Fruit fly (Drosophila melanogaster): ENCODE measurements around the gene CG43255.
A peak's percentile ranks its signal among the peaks of the same experiment; 100 is the strongest.

The CG43255 gene

DNA sequence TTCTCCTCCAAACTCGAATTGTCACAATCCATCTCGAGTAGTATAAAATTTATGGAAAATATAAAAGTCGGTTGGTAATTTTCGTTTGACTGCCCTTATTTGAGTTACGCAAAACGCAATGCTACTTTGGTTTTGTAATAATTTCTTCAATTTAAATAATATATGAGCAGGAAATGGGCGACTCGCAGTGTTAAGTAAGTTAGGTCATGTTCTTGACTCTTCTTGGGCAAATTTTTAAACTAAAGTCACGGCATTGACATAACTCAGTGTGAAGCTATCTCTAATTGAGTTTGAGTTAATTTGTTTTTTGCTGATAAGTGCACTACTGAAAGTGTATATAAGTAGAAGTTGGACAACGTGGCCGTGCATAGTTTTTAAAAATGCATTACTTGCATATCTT is at the start of gene CG43255, which contains the start of gene CG12661:
Gene CG43255, plus strand, starts transcription at position 374 of the 400 bp plus-strand sequence.
Gene CG12661, minus strand, starts transcription at position 101 of the 400 bp plus-strand sequence.
- no peak for TF ChIP-seq Clk (GFP tag; optimal IDR thresholded peaks at IDR 0.05)
- no peak for TF ChIP-seq pad (GFP tag; optimal IDR thresholded peaks at IDR 0.05)
- no peak for TF ChIP-seq cic (GFP tag; optimal IDR thresholded peaks at IDR 0.05)
- no peak for TF ChIP-seq toe (GFP tag; optimal IDR thresholded peaks at IDR 0.05)

DNA sequence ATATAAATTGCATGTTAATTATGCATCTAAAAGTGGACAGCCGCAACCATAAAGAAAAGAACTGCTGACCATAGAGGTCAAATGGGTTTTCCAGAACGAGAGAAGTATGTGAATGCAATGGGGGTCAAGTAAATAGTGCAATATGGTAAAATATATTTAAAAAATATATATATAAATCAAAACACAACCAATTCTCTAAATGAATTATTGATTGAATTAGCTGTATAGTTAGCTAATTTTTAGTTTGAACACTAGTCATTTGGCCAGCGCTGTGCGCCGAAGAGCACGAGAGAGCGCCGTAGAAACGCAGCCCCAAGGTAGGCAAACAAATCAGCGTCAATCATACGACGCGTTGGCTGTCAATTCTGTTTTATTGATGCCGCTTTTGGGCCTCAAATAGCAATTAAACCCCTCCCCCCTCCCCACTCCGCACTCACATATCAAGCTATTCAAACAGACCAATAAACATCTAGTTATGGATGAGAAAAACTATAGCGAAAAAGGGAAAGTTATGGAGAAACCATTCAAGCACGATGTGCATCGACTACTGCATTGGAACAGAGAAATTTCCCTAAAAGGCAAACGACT is 44.7 kb upstream of the CG43255 start:
- no peak for TF ChIP-seq CG1620 (GFP tag; optimal IDR thresholded peaks at IDR 0.05)
- TF ChIP-seq ovo (GFP tag; optimal IDR thresholded peaks at IDR 0.05): no peak
- peak; percentile 17 for TF ChIP-seq pad (GFP tag; optimal IDR thresholded peaks at IDR 0.05)
- TF ChIP-seq Mnt (GFP tag; optimal IDR thresholded peaks at IDR 0.05): peak; percentile 8
- peak; percentile 2 for TF ChIP-seq tj (GFP tag; optimal IDR thresholded peaks at IDR 0.05)
- no peak for TF ChIP-seq toe (GFP tag; optimal IDR thresholded peaks at IDR 0.05)
- no peak for TF ChIP-seq Hr96 (GFP tag; optimal IDR thresholded peaks at IDR 0.05)
- peak; percentile 30 for TF ChIP-seq CG12768 (GFP tag; optimal IDR thresholded peaks at IDR 0.05)
- peak; percentile 12 for TF ChIP-seq CG7045 (GFP tag; optimal IDR thresholded peaks at IDR 0.05)
- peak; percentile 74 for TF ChIP-seq bab1 (GFP tag; optimal IDR thresholded peaks at IDR 0.05)
- no peak for TF ChIP-seq cic (GFP tag; optimal IDR thresholded peaks at IDR 0.05)
- no peak for TF ChIP-seq cnc (optimal IDR thresholded peaks at IDR 0.05)
- no peak for TF ChIP-seq kay (GFP tag; ENCODE audit: borderline replicate concordance)
- no peak for TF ChIP-seq Clk (GFP tag; optimal IDR thresholded peaks at IDR 0.05)
- TF ChIP-seq CG7101 (tag; optimal IDR thresholded peaks at IDR 0.05): peak; percentile 80
- peak; percentile 79 for TF ChIP-seq CG33017 (tag; optimal IDR thresholded peaks at IDR 0.05)
- TF ChIP-seq CG5204 (GFP tag; optimal IDR thresholded peaks at IDR 0.05): no peak
- peak; percentile 30 for TF ChIP-seq CG11617 (GFP tag; optimal IDR thresholded peaks at IDR 0.05)
- peak; percentile 71 for TF ChIP-seq CG14711 (tag; optimal IDR thresholded peaks at IDR 0.05)
- TF ChIP-seq Crg-1 (GFP tag; optimal IDR thresholded peaks at IDR 0.05): no peak

DNA sequence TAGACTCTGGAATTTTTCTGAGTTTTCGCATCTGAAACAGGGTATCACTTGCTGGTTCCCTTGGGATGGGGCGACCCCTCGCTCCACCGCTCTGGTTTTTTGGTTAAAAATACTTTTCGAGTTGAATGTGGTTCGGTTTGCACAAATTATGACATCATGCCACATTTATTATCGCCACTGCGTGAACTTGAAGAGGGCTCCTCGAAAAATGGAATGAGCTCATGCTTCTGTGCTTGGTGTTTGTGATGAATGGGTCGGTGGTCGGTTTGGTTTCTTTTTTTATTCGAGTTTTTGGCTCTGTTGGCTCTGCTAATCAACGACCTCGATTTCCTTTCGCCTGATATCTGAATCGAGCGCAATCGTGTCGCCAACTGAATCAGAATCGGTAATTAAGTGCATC is 42.0 kb upstream of the CG43255 start:
- no peak for TF ChIP-seq cic (GFP tag; optimal IDR thresholded peaks at IDR 0.05)
- TF ChIP-seq CG12768 (GFP tag; optimal IDR thresholded peaks at IDR 0.05): no peak
- TF ChIP-seq Clk (GFP tag; optimal IDR thresholded peaks at IDR 0.05): no peak
- no peak for TF ChIP-seq CG11617 (GFP tag; optimal IDR thresholded peaks at IDR 0.05)
- TF ChIP-seq toe (GFP tag; optimal IDR thresholded peaks at IDR 0.05): no peak
- TF ChIP-seq Hr96 (GFP tag; optimal IDR thresholded peaks at IDR 0.05): no peak
- TF ChIP-seq CG5204 (GFP tag; optimal IDR thresholded peaks at IDR 0.05): no peak
- no peak for TF ChIP-seq Mnt (GFP tag; optimal IDR thresholded peaks at IDR 0.05)
- no peak for TF ChIP-seq tj (GFP tag; optimal IDR thresholded peaks at IDR 0.05)
- no peak for TF ChIP-seq kay (GFP tag; ENCODE audit: borderline replicate concordance)

DNA sequence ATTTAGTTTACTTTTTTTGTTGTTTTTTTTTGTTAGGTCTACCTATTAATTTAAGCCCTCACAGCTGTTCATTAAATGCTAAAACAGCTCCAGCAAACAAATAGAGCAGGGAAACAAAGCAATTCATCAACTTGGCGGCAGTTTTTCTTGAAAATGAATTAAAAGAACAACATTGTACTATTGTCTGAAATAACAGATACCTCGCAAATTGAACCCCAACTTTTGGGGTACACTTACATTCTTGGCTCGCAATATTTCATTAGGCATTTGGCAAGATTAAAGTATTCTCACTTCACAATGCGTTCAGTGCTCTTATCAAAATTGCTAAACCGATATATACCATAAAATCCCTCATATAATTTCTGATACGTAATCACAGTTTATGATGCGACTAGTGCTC is 40.4 kb upstream of the CG43255 start:
- TF ChIP-seq tj (GFP tag; optimal IDR thresholded peaks at IDR 0.05) (no peak), toe (GFP tag; optimal IDR thresholded peaks at IDR 0.05) (no peak), CG12768 (GFP tag; optimal IDR thresholded peaks at IDR 0.05) (no peak), kay (GFP tag; ENCODE audit: borderline replicate concordance) (no peak), Mnt (GFP tag; optimal IDR thresholded peaks at IDR 0.05) (no peak), bab1 (GFP tag; optimal IDR thresholded peaks at IDR 0.05) (no peak), pad (GFP tag; optimal IDR thresholded peaks at IDR 0.05) (no peak), CG7101 (tag; optimal IDR thresholded peaks at IDR 0.05) (no peak), Clk (GFP tag; optimal IDR thresholded peaks at IDR 0.05) (no peak), Crg-1 (GFP tag; optimal IDR thresholded peaks at IDR 0.05) (no peak), CG14711 (tag; optimal IDR thresholded peaks at IDR 0.05) (no peak), CG11617 (GFP tag; optimal IDR thresholded peaks at IDR 0.05) (no peak), cic (GFP tag; optimal IDR thresholded peaks at IDR 0.05) (no peak), CG1620 (GFP tag; optimal IDR thresholded peaks at IDR 0.05) (no peak), CG7045 (GFP tag; optimal IDR thresholded peaks at IDR 0.05) (no peak), CG33017 (tag; optimal IDR thresholded peaks at IDR 0.05) (no peak)

DNA sequence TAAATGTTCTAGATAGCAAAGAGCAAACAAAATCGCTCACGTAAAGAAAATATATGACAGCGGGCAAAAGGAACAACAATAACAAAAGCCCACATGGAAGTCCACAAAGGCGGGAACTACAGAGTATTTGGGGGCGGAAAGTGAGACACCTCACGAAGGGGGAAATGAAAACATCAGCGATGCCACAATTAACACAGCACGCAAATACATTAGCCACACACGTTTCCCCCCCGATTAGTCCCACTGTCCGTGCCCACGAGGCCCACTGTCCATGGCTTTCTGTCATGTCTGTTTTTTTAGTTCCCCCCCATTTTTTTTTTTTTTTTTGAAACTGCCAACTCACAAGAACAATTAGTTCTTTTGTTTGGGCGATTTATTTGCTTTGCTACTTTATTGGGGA is 39.8 kb upstream of the CG43255 start:
- TF ChIP-seq pad (GFP tag; optimal IDR thresholded peaks at IDR 0.05) (no peak), CG5204 (GFP tag; optimal IDR thresholded peaks at IDR 0.05) (no peak), tj (GFP tag; optimal IDR thresholded peaks at IDR 0.05) (peak; percentile 14), Clk (GFP tag; optimal IDR thresholded peaks at IDR 0.05) (no peak), CG7101 (tag; optimal IDR thresholded peaks at IDR 0.05) (no peak), Hr96 (GFP tag; optimal IDR thresholded peaks at IDR 0.05) (no peak), CG1620 (GFP tag; optimal IDR thresholded peaks at IDR 0.05) (peak; percentile 29), kay (GFP tag; ENCODE audit: borderline replicate concordance) (no peak), toe (GFP tag; optimal IDR thresholded peaks at IDR 0.05) (no peak), CG11617 (GFP tag; optimal IDR thresholded peaks at IDR 0.05) (no peak)

DNA sequence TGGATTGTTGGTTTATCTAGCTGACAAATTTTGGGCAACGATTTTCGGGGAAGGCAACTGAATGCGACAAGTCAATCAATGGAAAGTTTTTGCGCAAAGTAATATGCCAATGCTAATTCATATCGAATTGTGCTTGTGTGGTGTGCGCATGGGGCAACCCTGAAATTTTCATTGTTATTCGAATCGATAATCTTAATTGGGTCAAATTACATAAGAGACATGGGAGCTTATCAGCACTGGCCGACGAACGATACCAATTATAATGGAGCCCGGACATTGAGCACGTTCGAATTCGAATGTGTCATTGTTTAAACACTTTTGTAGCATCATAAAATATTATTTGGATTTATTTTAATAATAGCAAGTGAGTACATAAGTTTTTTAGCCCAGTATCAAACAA is 39.1 kb upstream of the CG43255 start:
- TF ChIP-seq cic (GFP tag; optimal IDR thresholded peaks at IDR 0.05) (no peak), CG14711 (tag; optimal IDR thresholded peaks at IDR 0.05) (peak; percentile 14)

DNA sequence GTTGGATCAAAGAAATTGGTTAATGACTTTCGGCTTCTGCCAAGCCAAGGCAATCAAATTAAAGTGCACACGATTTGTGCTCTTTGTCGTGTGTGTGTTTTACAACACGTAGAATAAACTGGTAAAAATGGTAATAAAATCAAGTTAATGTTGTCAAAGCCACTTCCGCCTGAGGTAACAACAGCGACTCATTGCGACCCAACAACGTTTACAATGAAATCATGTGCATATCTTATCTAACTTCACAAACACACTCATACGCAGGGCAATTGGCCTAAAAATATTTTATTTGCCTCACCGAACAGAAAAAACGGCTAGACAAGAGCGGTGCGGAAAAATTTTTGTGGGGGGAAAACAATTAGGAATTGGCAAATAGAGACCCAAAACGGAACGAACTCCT is 38.6 kb upstream of the CG43255 start:
- no peak for TF ChIP-seq CG1620 (GFP tag; optimal IDR thresholded peaks at IDR 0.05)
